Worm (Caenorhabditis elegans): ENCODE results near the gene pgp-3.
A peak's percentile ranks its signal among the peaks of the same experiment; 100 is the strongest.

pgp-3 gene

ce11 chrX:11315392-11315791 lies 36.6 kb upstream of the pgp-3 start, which contains the start of gene F08G12.11:
Gene F08G12.11 (minus strand): TSS chrX:11315572.
- no peak for TF ChIP-seq lir-3 (tag; optimal IDR thresholded peaks at IDR 0.05; ENCODE audit: poor library complexity)
- no peak for TF ChIP-seq nhr-237 (tag; optimal IDR thresholded peaks at IDR 0.05)
- TF ChIP-seq nhr-11 (tag; optimal IDR thresholded peaks at IDR 0.05) = no peak
- no peak for TF ChIP-seq mef-2 (tag; optimal IDR thresholded peaks at IDR 0.05)
- peak; percentile 43 for TF ChIP-seq tbx-2 (tag; optimal IDR thresholded peaks at IDR 0.05)

ce11 chrX:11316750-11317149 lies 35.2 kb upstream of the pgp-3 start, which contains the start of gene nlp-57:
Gene nlp-57 (plus strand): TSS chrX:11317050.
- TF ChIP-seq ama-1 (optimal IDR thresholded peaks at IDR 0.05) (no peak), C04F5.9 (tag; optimal IDR thresholded peaks at IDR 0.05) (no peak), ets-5 (GFP tag; IDR thresholded peaks at IDR 0.05) (no peak), zag-1 (tag; optimal IDR thresholded peaks at IDR 0.05) (no peak), pax-3 (tag; optimal IDR thresholded peaks at IDR 0.05) (no peak), snu-23 (GFP tag; optimal IDR thresholded peaks at IDR 0.05) (no peak), swsn-7 (tag; optimal IDR thresholded peaks at IDR 0.05) (no peak), elt-3 (tag; optimal IDR thresholded peaks at IDR 0.05) (no peak), alr-1 (tag; optimal IDR thresholded peaks at IDR 0.05; ENCODE audit: borderline replicate concordance) (no peak), ceh-8 (GFP tag; optimal IDR thresholded peaks at IDR 0.05) (no peak), tlp-1 (tag; optimal IDR thresholded peaks at IDR 0.05) (no peak), ztf-11 (tag; optimal IDR thresholded peaks at IDR 0.05) (no peak), nhr-71 (tag; optimal IDR thresholded peaks at IDR 0.05) (no peak)

- TF ChIP-seq hpl-2 (GFP tag; optimal IDR thresholded peaks at IDR 0.05) = no peak
- TF ChIP-seq aha-1 (tag; optimal IDR thresholded peaks at IDR 0.05) = no peak
- peak; percentile 12 for TF ChIP-seq elt-2 (tag; optimal IDR thresholded peaks at IDR 0.05)
- no peak for TF ChIP-seq unc-130 (tag; optimal IDR thresholded peaks at IDR 0.05)
Observed at ce11 chrX:11317939-11318338, 34.0 kb upstream of the pgp-3 start, which contains the start of gene hizr-1. Gene hizr-1 (plus strand): TSS chrX:11318278.

- TF ChIP-seq C04F5.9 (tag; optimal IDR thresholded peaks at IDR 0.05) (no peak), elt-2 (tag; optimal IDR thresholded peaks at IDR 0.05) (peak; percentile 3), lin-35 (GFP tag; optimal IDR thresholded peaks at IDR 0.05) (no peak), pag-3 (tag; optimal IDR thresholded peaks at IDR 0.05; ENCODE audit: borderline replicate concordance, insufficient read depth) (no peak), ceh-63 (GFP tag; optimal IDR thresholded peaks at IDR 0.05) (no peak), nhr-237 (tag; optimal IDR thresholded peaks at IDR 0.05) (no peak)
Observed at ce11 chrX:11323225-11323624, 28.7 kb upstream of the pgp-3 start.

- TF ChIP-seq unc-98 (GFP tag; IDR thresholded peaks at IDR 0.05) = no peak
- peak; percentile 5 for TF ChIP-seq lin-14 (GFP tag; optimal IDR thresholded peaks at IDR 0.05)
- no peak for TF ChIP-seq swsn-7 (tag; optimal IDR thresholded peaks at IDR 0.05)
- TF ChIP-seq elt-2 (tag; optimal IDR thresholded peaks at IDR 0.05) = peak; percentile 73
Observed at ce11 chrX:11324240-11324639, 27.7 kb upstream of the pgp-3 start, which contains the start of gene asm-2. Gene asm-2 (minus strand): TSS chrX:11324251.

- TF ChIP-seq blmp-1 (tag; optimal IDR thresholded peaks at IDR 0.05) (peak; percentile 14), unc-62 (GFP tag; optimal IDR thresholded peaks at IDR 0.05) (no peak)
Observed at ce11 chrX:11326827-11327226, 25.1 kb upstream of the pgp-3 start, which contains the start of gene ZK455.5. Gene ZK455.5 (minus strand): TSS chrX:11326927.

ce11 chrX:11328710-11329109 lies 23.2 kb upstream of the pgp-3 start:
- TF ChIP-seq lin-39 (tag; optimal IDR thresholded peaks at IDR 0.05) (no peak), lin-14 (GFP tag; optimal IDR thresholded peaks at IDR 0.05) (peak; percentile 63), mep-1 (tag; optimal IDR thresholded peaks at IDR 0.05) (no peak), efl-1 (optimal IDR thresholded peaks at IDR 0.05) (no peak), efl-1 (GFP tag; optimal IDR thresholded peaks at IDR 0.05 in 1 of 2) (peak in 1 of 2 experiments; percentile 53), mab-9 (GFP tag; IDR thresholded peaks at IDR 0.05) (no peak), nhr-84 (tag; optimal IDR thresholded peaks at IDR 0.05) (no peak)
